Fruit fly (Drosophila melanogaster) whole organism, embryonic: ENCODE results near the gene Rh5.

ENCODE experiments used
- Bgb ChIP-seq: fragments of 200-800 bp; sonication (Bioruptor generic); IDR thresholded peaks from 2 replicates; pipeline ENCODE4 v1.3.6; 2022; ENCODE audit warnings: missing biosample characterization, missing genetic modification characterization; ENCODE audit not compliant: partially characterized antibody
- Blimp-1 ChIP-seq: fragments of 200-800 bp; sonication (Bioruptor generic); optimal IDR thresholded peaks from 3 replicates; lab custom pipeline; 2018; ENCODE audit warnings: missing biosample characterization, missing genetic modification characterization, mild to moderate bottlenecking, moderate library complexity, missing genetic modification reagents
- CG10979 ChIP-seq: fragments of 200-800 bp; sonication (Bioruptor generic); optimal IDR thresholded peaks from 2 replicates; lab custom pipeline; 2018; ENCODE audit warnings: missing biosample characterization, mild to moderate bottlenecking, missing genetic modification characterization, moderate library complexity
- CG11247 ChIP-seq: fragments of 200-800 bp; sonication (Bioruptor generic); IDR thresholded peaks from 2 replicates; pipeline ENCODE4 v1.3.6; 2022; ENCODE audit warnings: missing biosample characterization, missing genetic modification characterization
- CG11504 ChIP-seq: fragments of 200-800 bp; sonication (Bioruptor generic); optimal IDR thresholded peaks from 3 replicates; lab custom pipeline; 2019; ENCODE audit warnings: missing biosample characterization, mild to moderate bottlenecking, missing genetic modification characterization, moderate library complexity
- CG11696 ChIP-seq: fragments of 200-800 bp; sonication (Bioruptor generic); IDR thresholded peaks from 2 replicates; pipeline ENCODE4 v1.3.6; 2022; ENCODE audit warnings: missing biosample characterization, missing genetic modification characterization
- CG13424 ChIP-seq: fragments of 200-800 bp; sonication (Bioruptor generic); optimal IDR thresholded peaks from 2 replicates; lab custom pipeline; 2019; ENCODE audit warnings: missing biosample characterization, mild to moderate bottlenecking, missing genetic modification characterization, moderate library complexity
- CG15479 ChIP-seq: fragments of 200-800 bp; sonication (Bioruptor generic); optimal IDR thresholded peaks from 3 replicates; lab custom pipeline; 2019; ENCODE audit warnings: missing biosample characterization, mild to moderate bottlenecking, missing genetic modification characterization, moderate library complexity
- CG16813 ChIP-seq: fragments of 200-800 bp; sonication (Bioruptor generic); IDR thresholded peaks from 3 replicates; pipeline ENCODE4 v1.3.6; 2022; ENCODE audit warnings: missing biosample characterization, missing genetic modification characterization; ENCODE audit not compliant: partially characterized antibody
- CG17568 ChIP-seq: fragments of 200-800 bp; sonication (Bioruptor generic); optimal IDR thresholded peaks from 2 replicates; lab custom pipeline; 2018; ENCODE audit warnings: missing biosample characterization, mild to moderate bottlenecking, missing genetic modification characterization, moderate library complexity
- CG18262 ChIP-seq: fragments of 200-800 bp; optimal IDR thresholded peaks from 3 replicates; lab custom pipeline; 2019; ENCODE audit warnings: missing biosample characterization, mild to moderate bottlenecking, missing genetic modification characterization, moderate library complexity
- CG18599 ChIP-seq: fragments of 200-800 bp; sonication (Bioruptor generic); optimal IDR thresholded peaks from 3 replicates; lab custom pipeline; 2017; ENCODE audit warnings: missing biosample characterization, missing genetic modification characterization, mild to moderate bottlenecking, moderate library complexity, missing genetic modification reagents
- CG7839 ChIP-seq: fragments of 200-800 bp; sonication (Bioruptor generic); optimal IDR thresholded peaks from 3 replicates; lab custom pipeline; 2018; ENCODE audit warnings: missing biosample characterization, mild to moderate bottlenecking, missing genetic modification characterization, moderate library complexity
- CG9876 ChIP-seq: fragments of 200-800 bp; sonication (Bioruptor generic); optimal IDR thresholded peaks from 2 replicates; lab custom pipeline; 2016; ENCODE audit warnings: missing biosample characterization, missing genetic modification characterization
- Camta ChIP-seq: fragments of 200-800 bp; sonication (Bioruptor generic); optimal IDR thresholded peaks from 2 replicates; lab custom pipeline; 2016; ENCODE audit warnings: missing biosample characterization, missing genetic modification characterization
- H15 ChIP-seq: fragments of 200-800 bp; sonication (Bioruptor generic); IDR thresholded peaks from 3 replicates; pipeline ENCODE4 v1.3.6; 2022; ENCODE audit warnings: missing biosample characterization, missing genetic modification characterization
- HLHmδ ChIP-seq: fragments of 200-800 bp; sonication (Bioruptor generic); optimal IDR thresholded peaks from 2 replicates; lab custom pipeline; 2018; ENCODE audit warnings: missing biosample characterization, mild to moderate bottlenecking, missing genetic modification characterization, moderate library complexity
- MBD-R2 ChIP-seq: fragments of 200-800 bp; sonication (Bioruptor generic); IDR thresholded peaks from 2 replicates; pipeline ENCODE4 v1.3.6; 2022; ENCODE audit warnings: missing biosample characterization, missing genetic modification characterization
- Med ChIP-seq: fragments of 200-800 bp; sonication (Bioruptor generic); peaks from one replicate; lab custom pipeline; 2016; ENCODE audit warnings: missing biosample characterization, missing genetic modification characterization, mild to moderate bottlenecking, inconsistent platforms, moderate library complexity
- Meics ChIP-seq: fragments of 200-800 bp; sonication (Bioruptor generic); optimal IDR thresholded peaks from 2 replicates; lab custom pipeline; 2017; ENCODE audit warnings: missing biosample characterization, mild to moderate bottlenecking, missing genetic modification characterization
- NC2β ChIP-seq: fragments of 200-800 bp; sonication (Bioruptor generic); optimal IDR thresholded peaks from 2 replicates; lab custom pipeline; 2016; ENCODE audit warnings: missing biosample characterization, missing genetic modification characterization
- NK7.1 ChIP-seq: fragments of 200-800 bp; sonication (Bioruptor generic); optimal IDR thresholded peaks from 3 replicates; lab custom pipeline; 2016; ENCODE audit warnings: missing biosample characterization, missing genetic modification characterization
- Nf-YC ChIP-seq: fragments of 200-800 bp; optimal IDR thresholded peaks from 3 replicates; lab custom pipeline; 2019; ENCODE audit warnings: missing biosample characterization, mild to moderate bottlenecking, missing genetic modification characterization, moderate library complexity
- Opbp ChIP-seq: fragments of 200-800 bp; sonication (Bioruptor generic); IDR thresholded peaks from 3 replicates; pipeline ENCODE4 v1.3.6; 2022; ENCODE audit warnings: missing biosample characterization, missing genetic modification characterization; ENCODE audit not compliant: partially characterized antibody
- Rfx ChIP-seq: fragments of 200-800 bp; sonication (Bioruptor generic); IDR thresholded peaks from 2 replicates; pipeline ENCODE4 v1.3.6; 2022; ENCODE audit warnings: missing biosample characterization, missing genetic modification characterization
- Trl ChIP-seq, 3 experiments: fragments of >200 bp in 2 of 3; fragments of 200-800 bp in 1 of 3; sonication (Bioruptor generic) in 1 of 3; optimal IDR thresholded peaks; 2 replicates in 1 of 3; 3 replicates in 2 of 3; lab custom pipeline; 2016 to 2017; ENCODE audit warnings: missing biosample characterization in 1 of 3, missing genetic modification characterization in 1 of 3
- Vsx1 ChIP-seq: fragments of 200-800 bp; sonication (Bioruptor generic); optimal IDR thresholded peaks from 2 replicates; lab custom pipeline; 2017; ENCODE audit warnings: missing biosample characterization, mild to moderate bottlenecking, missing genetic modification characterization, missing genetic modification reagents
- ase ChIP-seq: fragments of 200-800 bp; sonication (Bioruptor generic); IDR thresholded peaks from 3 replicates; pipeline ENCODE4 v1.3.6; 2022; ENCODE audit warnings: missing biosample characterization, missing genetic modification characterization
- bbx ChIP-seq: fragments of 200-800 bp; sonication (Bioruptor generic); IDR thresholded peaks from 2 replicates; pipeline ENCODE4 v1.3.6; 2022; ENCODE audit warnings: missing biosample characterization, missing genetic modification characterization; ENCODE audit not compliant: partially characterized antibody
- bcd ChIP-seq: fragments of 200-800 bp; sonication (Bioruptor generic); optimal IDR thresholded peaks from 2 replicates; lab custom pipeline; 2017; ENCODE audit warnings: missing biosample characterization, mild to moderate bottlenecking, missing genetic modification characterization
- caup ChIP-seq: fragments of 200-800 bp; sonication (Bioruptor generic); optimal IDR thresholded peaks from 3 replicates; lab custom pipeline; 2017; ENCODE audit warnings: missing biosample characterization, mild to moderate bottlenecking, missing genetic modification characterization, moderate library complexity; ENCODE audit not compliant: severe bottlenecking
- chm ChIP-seq: fragments of 200-800 bp; sonication (Bioruptor generic); IDR thresholded peaks from 2 replicates; pipeline ENCODE4 v1.3.6; 2022; ENCODE audit warnings: missing biosample characterization, missing genetic modification characterization
- dm ChIP-seq: fragments of 200-800 bp; sonication (Bioruptor generic); optimal IDR thresholded peaks from 3 replicates; lab custom pipeline; 2016; ENCODE audit warnings: missing biosample characterization, missing genetic modification characterization
- dmrt99B ChIP-seq: fragments of 200-800 bp; sonication (Bioruptor generic); optimal IDR thresholded peaks from 2 replicates; lab custom pipeline; 2018; ENCODE audit warnings: missing biosample characterization, mild to moderate bottlenecking, missing genetic modification characterization, moderate library complexity
- dpn ChIP-seq, 2 experiments: fragments of 200-800 bp; sonication (Bioruptor generic); optimal IDR thresholded peaks; 3 replicates each; lab custom pipeline; 2016; ENCODE audit warnings: missing biosample characterization in 2 of 2, missing genetic modification characterization in 2 of 2
- eve ChIP-seq, 2 experiments: fragments of >200 bp; optimal IDR thresholded peaks; 2 replicates each; lab custom pipeline; 2017; ENCODE audit warnings: missing biosample characterization in 2 of 2, missing genetic modification characterization in 2 of 2
- ftz-f1 ChIP-seq: fragments of 200-800 bp; sonication (Bioruptor generic); optimal IDR thresholded peaks from 2 replicates; lab custom pipeline; 2016; ENCODE audit warnings: missing biosample characterization, missing genetic modification characterization
- grau ChIP-seq: fragments of 200-800 bp; optimal IDR thresholded peaks from 3 replicates; lab custom pipeline; 2019; ENCODE audit warnings: missing biosample characterization, mild to moderate bottlenecking, missing genetic modification characterization, moderate library complexity
- kay ChIP-seq: fragments of 200-800 bp; sonication (Bioruptor generic); optimal IDR thresholded peaks from 2 replicates; lab custom pipeline; 2016; ENCODE audit warnings: missing biosample characterization, missing genetic modification characterization
- onecut ChIP-seq: fragments of 200-800 bp; sonication (Bioruptor generic); IDR thresholded peaks from 2 replicates; pipeline ENCODE4 v1.3.6; 2022; ENCODE audit warnings: missing biosample characterization, missing genetic modification characterization
- pb ChIP-seq: fragments of 200-800 bp; sonication (Bioruptor generic); optimal IDR thresholded peaks from 3 replicates; lab custom pipeline; 2016; ENCODE audit warnings: missing biosample characterization, missing genetic modification characterization
- pum ChIP-seq: fragments of 200-800 bp; sonication (Bioruptor generic); optimal IDR thresholded peaks from 2 replicates; lab custom pipeline; 2016; ENCODE audit warnings: missing biosample characterization, missing genetic modification characterization
- pzg ChIP-seq: fragments of 200-800 bp; sonication (Bioruptor generic); optimal IDR thresholded peaks from 3 replicates; lab custom pipeline; 2018; ENCODE audit warnings: missing biosample characterization, mild to moderate bottlenecking, missing genetic modification characterization, moderate library complexity
- run ChIP-seq: fragments of 200-800 bp; sonication (Bioruptor generic); optimal IDR thresholded peaks from 3 replicates; lab custom pipeline; 2018; ENCODE audit warnings: missing biosample characterization, mild to moderate bottlenecking, missing genetic modification characterization
- seq ChIP-seq: fragments of 200-800 bp; sonication (Bioruptor generic); IDR thresholded peaks from 2 replicates; pipeline ENCODE4 v1.3.6; 2022; ENCODE audit warnings: missing biosample characterization, missing genetic modification characterization
- sob ChIP-seq: fragments of 200-800 bp; sonication (Bioruptor generic); IDR thresholded peaks from 2 replicates; pipeline ENCODE4 v1.3.6; 2022; ENCODE audit warnings: missing biosample characterization, missing genetic modification characterization
- sug ChIP-seq: fragments of 200-800 bp; optimal IDR thresholded peaks from 2 replicates; lab custom pipeline; 2019; ENCODE audit warnings: missing biosample characterization, mild to moderate bottlenecking, missing genetic modification characterization, moderate library complexity
- tap ChIP-seq: fragments of 200-800 bp; optimal IDR thresholded peaks from 3 replicates; lab custom pipeline; 2019; ENCODE audit warnings: missing biosample characterization, mild to moderate bottlenecking, missing genetic modification characterization, moderate library complexity

Gene Rh5

DNA sequence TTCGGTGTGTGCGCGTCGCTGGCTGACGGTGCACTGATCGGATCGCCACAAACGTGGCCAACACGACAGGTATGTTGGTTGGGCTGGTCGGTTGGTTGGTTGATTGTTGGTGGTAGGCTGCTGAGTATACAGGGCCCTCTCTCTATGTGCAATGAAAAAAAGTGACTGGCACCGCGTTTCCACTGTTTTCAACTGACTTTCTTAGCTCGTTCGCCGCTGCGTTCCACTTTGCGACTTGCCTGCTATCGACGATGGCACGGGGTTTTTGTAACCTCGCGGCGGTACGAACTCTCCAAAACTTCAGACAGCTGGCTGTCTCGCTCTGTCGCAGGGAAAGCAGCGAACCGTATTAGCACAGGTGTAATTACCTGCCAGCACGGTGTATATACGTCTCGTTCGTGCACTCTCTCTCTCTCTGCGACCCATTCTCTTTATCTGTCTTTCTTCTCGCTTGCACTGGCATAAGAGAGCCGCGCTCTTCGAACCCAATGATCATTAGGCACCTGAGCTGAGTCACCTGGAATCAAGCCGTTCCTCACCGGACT is 37.0 kb upstream of the Rh5 start (continued):
- TF ChIP-seq Rfx (GFP tag; lab: Robert Waterston, UW) (peak; percentile 53), CG10979 (tag; lab: Kevin White, UChicago) (no peak), ase (GFP tag; lab: Robert Waterston, UW) (0 out of 3 replicates have a peak, but pooled peaks have one; percentile 40), Vsx1 (GFP tag; lab: Kevin White, UChicago) (peak; percentile 98), bcd (peak; percentile 5), chm (peak; percentile 65), Trl (optimal IDR thresholded peaks at IDR 0.05; lab: Kevin White, UChicago) (peak; percentile 88 to 94), Trl (GFP tag; optimal IDR thresholded peaks at IDR 0.05; lab: Kevin White, UChicago) (peak; percentile 55), grau (tag; lab: Kevin White, UChicago) (peak; percentile 76), Camta (GFP tag; lab: Kevin White, UChicago) (peak; percentile 11), run (tag; lab: Kevin White, UChicago) (no peak), CG17568 (no peak), CG9876 (no peak), Bgb (GFP tag; lab: Robert Waterston, UW) (peak; percentile 64), sob (GFP tag; lab: Robert Waterston, UW) (peak; percentile 35; the same call in 1 of the 2 replicates), pb (GFP tag; lab: Kevin White, UChicago) (peak; percentile 59), bbx (GFP tag; lab: Robert Waterston, UW) (peak; percentile 57), CG11247 (GFP tag; lab: Robert Waterston, UW) (peak; percentile 28; the same call in 1 of the 2 replicates), caup (GFP tag; lab: Kevin White, UChicago) (peak; percentile 58), Nf-YC (tag; lab: Kevin White, UChicago) (peak; percentile 73), CG16813 (GFP tag; lab: Robert Waterston, UW) (peak; percentile 27; the same call in 1 of the 3 replicates), Med (GFP tag; lab: Kevin White, UChicago) (peak; percentile 80), pum (GFP tag; lab: Kevin White, UChicago) (no peak), CG13424 (tag; lab: Kevin White, UChicago) (peak; percentile 0), Meics (GFP tag; lab: Kevin White, UChicago) (peak; percentile 17), seq (GFP tag; lab: Robert Waterston, UW) (peak; percentile 38; the same call in 1 of the 2 replicates), NK7.1 (no peak), dm (GFP tag; lab: Kevin White, UChicago) (peak; percentile 28), CG18599 (GFP tag; lab: Kevin White, UChicago) (peak; percentile 40), onecut (GFP tag; lab: Robert Waterston, UW) (peak; percentile 29; the same call in 1 of the 2 replicates), Blimp-1 (GFP tag; lab: Kevin White, UChicago) (peak; percentile 15), HLHmδ (GFP tag; lab: Kevin White, UChicago) (peak; percentile 50), MBD-R2 (GFP tag; lab: Robert Waterston, UW) (0 out of 2 replicates have a peak, but pooled peaks have one; percentile 10), CG18262 (tag; lab: Kevin White, UChicago) (no peak), kay (GFP tag; lab: Kevin White, UChicago) (peak; percentile 45), CG11504 (tag; lab: Kevin White, UChicago) (peak; percentile 16), CG15479 (GFP tag; lab: Kevin White, UChicago) (peak; percentile 43), dmrt99B (tag; lab: Kevin White, UChicago) (peak; percentile 8), NC2β (peak; percentile 22), CG7839 (tag; lab: Kevin White, UChicago) (no peak), dpn (GFP tag; optimal IDR thresholded peaks at IDR 0.05; lab: Kevin White, UChicago) (peak in 1 of 2 experiments; percentile 2), ftz-f1 (GFP tag; lab: Kevin White, UChicago) (peak; percentile 58), pzg (GFP tag; lab: Kevin White, UChicago) (no peak), tap (tag; lab: Kevin White, UChicago) (no peak), H15 (GFP tag; lab: Robert Waterston, UW) (no peak), CG11696 (GFP tag; lab: Robert Waterston, UW) (0 out of 2 replicates have a peak, but pooled peaks have one; percentile 18), Opbp (GFP tag; lab: Robert Waterston, UW) (0 out of 3 replicates have a peak, but pooled peaks have one; percentile 30), sug (tag; lab: Kevin White, UChicago) (peak; percentile 39), eve (GFP tag; optimal IDR thresholded peaks at IDR 0.05; lab: Kevin White, UChicago) (no peak)
